Worm (Caenorhabditis elegans) whole organism, L2 larva: ENCODE measurements around the gene F49C5.11.

Experiments
- lin-13 ChIP-seq: fragments of 150-350 bp; optimal IDR thresholded peaks from 2 replicates; lab custom pipeline; 2014; ENCODE audit warnings: missing biosample characterization, missing genetic modification reagents, missing genetic modification characterization
- nhr-12 ChIP-seq: fragments of 150-350 bp; optimal IDR thresholded peaks from 2 replicates; lab custom pipeline; 2014; ENCODE audit warnings: missing biosample characterization, missing genetic modification characterization
- nhr-6 ChIP-seq: fragments of 150-350 bp; optimal IDR thresholded peaks from 2 replicates; lab custom pipeline; 2014; ENCODE audit warnings: missing biosample characterization, missing genetic modification characterization
- nhr-77 ChIP-seq: fragments of 150-350 bp; optimal IDR thresholded peaks from 2 replicates; lab custom pipeline; 2014; ENCODE audit warnings: missing biosample characterization, missing genetic modification characterization

- TF ChIP-seq nhr-77 (tag; lab: Kevin White, UChicago), result no peak
- TF ChIP-seq nhr-6 (tag; lab: Kevin White, UChicago), result no peak
- no peak for TF ChIP-seq nhr-12 (tag; lab: Kevin White, UChicago)
- TF ChIP-seq lin-13 (GFP tag; lab: Kevin White, UChicago), result no peak
Observed at ce11 chrII:12547547-12547946, 8.1 kb upstream of the F49C5.11 start, which contains the start of gene F49C5.16.
